Worm (Caenorhabditis elegans) whole organism, L1 larva: ENCODE results near the gene fbxb-20.

Experiments used
- aha-1 ChIP-seq: fragments of 150-350 bp; optimal IDR thresholded peaks from 2 replicates; lab custom pipeline; 2014; ENCODE audit warnings: missing biosample characterization, missing genetic modification characterization
- alr-1 ChIP-seq: fragments of 200-800 bp; sonication (Bioruptor generic); optimal IDR thresholded peaks from 2 replicates; lab custom pipeline; 2018; ENCODE audit warnings: borderline replicate concordance, mild to moderate bottlenecking, missing genetic modification characterization, missing compliant biosample characterization
- blmp-1 ChIP-seq: fragments of 150-350 bp; optimal IDR thresholded peaks from 2 replicates; lab custom pipeline; 2014; ENCODE audit warnings: missing biosample characterization, missing genetic modification characterization
- ceh-82 ChIP-seq, 3 experiments: fragments of 150-350 bp in 1 of 3; sonication (generic microtip) in 2 of 3; optimal IDR thresholded peaks; 2 replicates each; lab custom pipeline; 2014 to 2017; ENCODE audit warnings: missing biosample characterization in 3 of 3, missing genetic modification characterization in 3 of 3
- dsc-1 ChIP-seq: sonication (generic microtip); optimal IDR thresholded peaks from 2 replicates; lab custom pipeline; 2016; ENCODE audit warnings: mild to moderate bottlenecking, missing genetic modification characterization, missing compliant biosample characterization
- efl-3 ChIP-seq: fragments of 200-800 bp; sonication (Bioruptor generic); optimal IDR thresholded peaks from 2 replicates; lab custom pipeline; 2018; ENCODE audit warnings: mild to moderate bottlenecking, missing genetic modification characterization, missing compliant biosample characterization
- egl-27 ChIP-seq, 2 experiments: fragments of 150-350 bp in 1 of 2; sonication (generic microtip); optimal IDR thresholded peaks; 3 replicates each; lab custom pipeline; 2017 to 2018; ENCODE audit warnings: missing biosample characterization in 2 of 2, missing genetic modification characterization in 2 of 2, missing genetic modification reagents in 2 of 2
- elt-2 ChIP-seq: sonication (generic microtip); optimal IDR thresholded peaks from 2 replicates; lab custom pipeline; 2016; ENCODE audit warnings: missing genetic modification characterization, mild to moderate bottlenecking, inconsistent platforms, missing compliant biosample characterization, missing genetic modification reagents
- ets-5 ChIP-seq: fragments of 200-800 bp; sonication (Bioruptor generic); IDR thresholded peaks from 2 replicates; pipeline ENCODE4 v1.3.6; 2022; ENCODE audit warnings: missing genetic modification characterization, missing compliant biosample characterization
- fkh-4 ChIP-seq: sonication (generic microtip); optimal IDR thresholded peaks from 2 replicates; lab custom pipeline; 2016; ENCODE audit warnings: missing compliant biosample characterization, missing genetic modification characterization, borderline replicate concordance
- hlh-17 ChIP-seq: fragments of 200-800 bp; sonication (Bioruptor generic); optimal IDR thresholded peaks from 2 replicates; lab custom pipeline; 2018; ENCODE audit warnings: missing genetic modification characterization, mild to moderate bottlenecking, missing compliant biosample characterization, moderate library complexity, borderline replicate concordance
- hpl-2 ChIP-seq: fragments of 150-350 bp; optimal IDR thresholded peaks from 2 replicates; lab custom pipeline; 2014; ENCODE audit warnings: missing biosample characterization, missing genetic modification reagents, missing genetic modification characterization
- irx-1 ChIP-seq: sonication (generic microtip); optimal IDR thresholded peaks from 2 replicates; lab custom pipeline; 2016; ENCODE audit warnings: missing genetic modification characterization, missing compliant biosample characterization
- jun-1 ChIP-seq: fragments of 150-350 bp; optimal IDR thresholded peaks from 2 replicates; lab custom pipeline; 2014; ENCODE audit warnings: missing biosample characterization, missing genetic modification reagents, missing genetic modification characterization
- lin-13 ChIP-seq: fragments of 150-350 bp; optimal IDR thresholded peaks from 2 replicates; lab custom pipeline; 2014; ENCODE audit warnings: missing biosample characterization, missing genetic modification reagents, missing genetic modification characterization
- lin-35 ChIP-seq, 2 experiments: fragments of 150-350 bp; optimal IDR thresholded peaks; 2 replicates each; lab custom pipeline; 2014; ENCODE audit warnings: missing biosample characterization in 2 of 2, missing genetic modification characterization in 2 of 2, missing genetic modification reagents in 2 of 2
- lin-39 ChIP-seq: fragments of 150-350 bp; optimal IDR thresholded peaks from 2 replicates; lab custom pipeline; 2014; ENCODE audit warnings: missing biosample characterization, missing genetic modification reagents, missing genetic modification characterization
- mab-9 ChIP-seq: fragments of 200-800 bp; sonication (Bioruptor generic); IDR thresholded peaks from 2 replicates; pipeline ENCODE4 v1.3.6; 2022; ENCODE audit warnings: missing genetic modification reagents, missing genetic modification characterization, missing compliant biosample characterization
- mdl-1 ChIP-seq, 2 experiments: fragments of 150-350 bp; optimal IDR thresholded peaks; 2 replicates each; lab custom pipeline; 2014 to 2017; ENCODE audit warnings: missing biosample characterization in 2 of 2, missing genetic modification characterization in 2 of 2, inconsistent platforms in 1 of 2
- mef-2 ChIP-seq: fragments of 150-350 bp; optimal IDR thresholded peaks from 2 replicates; lab custom pipeline; 2014; ENCODE audit warnings: missing biosample characterization, missing genetic modification characterization
- nhr-11 ChIP-seq: fragments of 150-350 bp; optimal IDR thresholded peaks from 2 replicates; lab custom pipeline; 2014; ENCODE audit warnings: missing biosample characterization, missing genetic modification characterization
- nhr-237 ChIP-seq: fragments of 150-350 bp; optimal IDR thresholded peaks from 2 replicates; lab custom pipeline; 2014; ENCODE audit warnings: missing biosample characterization, missing genetic modification characterization
- nhr-71 ChIP-seq: sonication (generic microtip); optimal IDR thresholded peaks from 2 replicates; lab custom pipeline; 2016; ENCODE audit warnings: mild to moderate bottlenecking, missing genetic modification characterization, moderate library complexity, missing compliant biosample characterization
- nhr-90 ChIP-seq: sonication (generic microtip); optimal IDR thresholded peaks from 2 replicates; lab custom pipeline; 2016; ENCODE audit warnings: mild to moderate bottlenecking, missing genetic modification characterization, missing compliant biosample characterization; ENCODE audit not compliant: poor library complexity
- pag-3 ChIP-seq: sonication (generic microtip); optimal IDR thresholded peaks from 2 replicates; lab custom pipeline; 2017; ENCODE audit warnings: missing genetic modification characterization, mild to moderate bottlenecking, missing compliant biosample characterization, antibody characterized with exemption, borderline replicate concordance; ENCODE audit not compliant: insufficient read depth
- snpc-4 ChIP-seq: fragments of 150-350 bp; optimal IDR thresholded peaks from 2 replicates; lab custom pipeline; 2014; ENCODE audit warnings: missing biosample characterization, missing genetic modification characterization
- sox-4 ChIP-seq: sonication (generic microtip); optimal IDR thresholded peaks from 2 replicates; lab custom pipeline; 2016; ENCODE audit warnings: missing genetic modification characterization, missing compliant biosample characterization
- sptf-1 ChIP-seq: fragments of 150-350 bp; optimal IDR thresholded peaks from 2 replicates; lab custom pipeline; 2014; ENCODE audit warnings: missing biosample characterization, missing genetic modification characterization
- tbx-2 ChIP-seq: sonication (generic microtip); optimal IDR thresholded peaks from 2 replicates; lab custom pipeline; 2016; ENCODE audit warnings: missing genetic modification characterization, missing compliant biosample characterization
- unc-86 ChIP-seq: sonication (generic microtip); optimal IDR thresholded peaks from 2 replicates; lab custom pipeline; 2016; ENCODE audit warnings: missing genetic modification characterization, missing compliant biosample characterization
- unc-98 ChIP-seq: fragments of 200-800 bp; sonication (Bioruptor generic); IDR thresholded peaks from 2 replicates; pipeline ENCODE4 v1.3.6; 2022; ENCODE audit warnings: missing genetic modification characterization, missing compliant biosample characterization
- vab-15 ChIP-seq: sonication (generic microtip); optimal IDR thresholded peaks from 2 replicates; lab custom pipeline; 2017; ENCODE audit warnings: missing genotype, mild to moderate bottlenecking, missing genetic modification characterization, missing compliant biosample characterization
- zip-4 ChIP-seq: fragments of 200-800 bp; sonication (Bioruptor generic); optimal IDR thresholded peaks from 2 replicates; lab custom pipeline; 2018; ENCODE audit warnings: mild to moderate bottlenecking, missing genetic modification characterization, moderate library complexity, missing compliant biosample characterization

Gene fbxb-20

DNA sequence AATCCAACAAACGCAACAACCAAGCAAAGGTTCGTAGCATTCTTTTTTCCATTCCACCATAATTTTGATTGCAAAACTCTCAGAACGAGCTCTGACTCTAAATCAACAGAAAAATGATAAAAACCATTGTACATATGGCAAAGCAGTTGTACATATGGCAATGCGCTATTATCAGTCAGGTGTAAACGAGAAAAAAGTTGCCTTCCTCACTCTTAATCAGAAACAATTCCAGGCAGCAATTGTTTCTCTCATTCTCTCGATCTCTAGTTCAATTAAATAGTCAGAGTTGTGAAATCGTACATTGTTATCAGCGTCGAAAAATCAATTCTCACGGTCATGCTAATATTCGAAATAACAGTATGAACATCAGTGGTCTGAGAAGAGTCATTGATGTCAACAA lies 28.6 kb downstream of the fbxb-20 start (continued):
- no peak for TF ChIP-seq nhr-11 (tag; lab: Kevin White, UChicago)
- TF ChIP-seq nhr-71 (tag; lab: Kevin White, UChicago): no peak
- TF ChIP-seq mef-2: no peak
- TF ChIP-seq snpc-4: no peak
- TF ChIP-seq elt-2 (tag; lab: Kevin White, UChicago): peak; percentile 90
- no peak for TF ChIP-seq ets-5

- TF ChIP-seq unc-86 (tag; lab: Kevin White, UChicago) (no peak), pag-3 (tag; lab: Kevin White, UChicago) (no peak), ceh-82 (tag; optimal IDR thresholded peaks at IDR 0.05; lab: Kevin White, UChicago) (no peak), lin-35 (GFP tag; optimal IDR thresholded peaks at IDR 0.05; lab: Kevin White, UChicago) (no peak), hpl-2 (GFP tag; lab: Kevin White, UChicago) (no peak), jun-1 (tag; lab: Kevin White, UChicago) (no peak), zip-4 (GFP tag; lab: Kevin White, UChicago) (no peak), sox-4 (tag; lab: Kevin White, UChicago) (no peak), nhr-90 (no peak), unc-98 (GFP tag; lab: Robert Waterston, UW) (no peak), ets-5 (no peak), vab-15 (tag; lab: Kevin White, UChicago) (no peak), irx-1 (tag; lab: Kevin White, UChicago) (no peak), sptf-1 (no peak), tbx-2 (tag; lab: Kevin White, UChicago) (no peak), lin-39 (no peak), egl-27 (tag; optimal IDR thresholded peaks at IDR 0.05; lab: Kevin White, UChicago) (no peak), efl-3 (GFP tag; lab: Kevin White, UChicago) (no peak), mdl-1 (tag; optimal IDR thresholded peaks at IDR 0.05; lab: Kevin White, UChicago) (no peak)
- TF ChIP-seq, all 84 proteins: peak for 0
Measured at ce11 chrII:1621180-1621579, 29.2 kb downstream of the fbxb-20 start, which contains the start of gene fbxa-158. TSS of gene fbxa-158 (minus strand) at chrII:1621280.

DNA sequence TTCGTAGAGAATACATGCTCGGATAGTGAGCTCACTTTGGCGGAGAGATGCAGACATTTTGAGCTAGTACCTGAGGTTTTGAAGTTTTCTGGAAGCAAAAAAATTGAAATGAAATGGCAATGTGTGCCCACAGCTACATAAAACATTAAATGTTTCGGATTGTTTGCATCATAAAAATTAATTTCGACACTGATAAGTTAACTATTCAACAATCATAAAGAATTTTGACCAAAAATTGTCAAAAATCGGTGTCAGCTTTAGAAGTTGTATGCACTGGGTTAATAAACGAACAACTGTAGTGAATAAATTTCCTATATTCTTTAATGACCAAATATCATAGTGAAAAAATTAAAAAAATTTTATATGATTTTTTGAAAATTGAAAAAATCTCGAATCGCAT lies 31.5 kb downstream of the fbxb-20 start, which contains the start of gene fbxa-166:
fbxa-166 (minus strand) TSS at position 101 of the 400 bp plus-strand sequence.
- TF ChIP-seq hlh-17 (no peak), ceh-82 (tag; optimal IDR thresholded peaks at IDR 0.05; lab: Kevin White, UChicago) (no peak)

DNA sequence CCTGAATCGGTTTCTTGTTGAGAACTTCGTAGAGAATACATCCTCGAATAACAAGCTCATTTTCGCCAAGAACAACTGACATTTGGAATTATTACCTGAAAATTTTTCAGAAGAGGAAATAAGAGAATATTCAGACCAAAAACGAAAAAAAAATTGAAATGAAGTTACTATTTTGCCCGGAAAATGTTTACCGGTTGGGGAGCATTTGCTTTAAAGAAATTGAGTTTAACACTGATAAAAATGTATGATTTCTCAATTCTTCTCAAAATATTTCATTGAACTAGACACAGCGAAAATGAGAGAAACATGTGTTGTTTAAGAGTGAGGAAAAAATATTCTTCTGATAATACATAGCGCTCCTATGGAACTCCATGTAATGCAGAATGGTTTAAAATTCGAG lies 34.0 kb downstream of the fbxb-20 start, which contains the start of gene fbxa-165:
fbxa-165 (minus strand) TSS at position 101 of the 400 bp plus-strand sequence.
- TF ChIP-seq aha-1 (tag; lab: Kevin White, UChicago): no peak

DNA sequence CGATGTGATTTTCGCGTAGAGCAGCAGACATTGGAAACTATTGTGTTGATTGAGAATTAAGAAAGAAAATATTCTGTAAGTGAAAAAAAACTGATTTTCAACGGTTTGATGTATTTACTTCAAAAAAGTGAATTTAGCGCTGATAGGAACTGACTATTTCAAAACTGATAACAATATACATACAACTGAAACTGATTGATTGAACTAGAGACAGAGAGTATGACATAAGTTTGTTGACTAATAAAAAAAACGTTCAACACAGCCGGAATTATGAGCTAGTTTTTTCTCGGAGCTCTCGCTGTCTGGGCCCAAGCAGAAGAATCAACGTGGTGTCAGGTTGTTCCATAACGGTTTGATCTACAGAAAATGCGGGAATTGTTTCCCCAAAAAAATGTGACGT lies 36.4 kb downstream of the fbxb-20 start, which contains the start of gene fbxa-164:
fbxa-164 (minus strand) TSS at position 101 of the 400 bp plus-strand sequence.
- TF ChIP-seq blmp-1 (no peak), alr-1 (tag; lab: Kevin White, UChicago) (no peak), mab-9 (GFP tag; lab: Robert Waterston, UW) (no peak), dsc-1 (tag; lab: Kevin White, UChicago) (no peak), lin-13 (no peak), fkh-4 (no peak), zip-4 (GFP tag; lab: Kevin White, UChicago) (no peak), mef-2 (no peak), nhr-237 (tag; lab: Kevin White, UChicago) (no peak)
- TF ChIP-seq, all 84 proteins: peak for 0
